Fruit fly (Drosophila melanogaster) whole organism, embryonic: Measurements from ENCODE around the gene Cralbp.

Source experiments
- Atf6 ChIP-seq: fragments of 200-800 bp; sonication (Bioruptor generic); IDR thresholded peaks from 2 replicates; pipeline ENCODE4 v1.3.6; 2022; ENCODE audit warnings: missing biosample characterization, missing genetic modification characterization
- CG11504 ChIP-seq: fragments of 200-800 bp; sonication (Bioruptor generic); optimal IDR thresholded peaks from 3 replicates; lab custom pipeline; 2019; ENCODE audit warnings: missing biosample characterization, mild to moderate bottlenecking, missing genetic modification characterization, moderate library complexity
- CG15514 ChIP-seq: fragments of 200-800 bp; sonication (Bioruptor generic); optimal IDR thresholded peaks from 3 replicates; lab custom pipeline; 2017; ENCODE audit warnings: missing biosample characterization, missing genetic modification characterization, mild to moderate bottlenecking, moderate library complexity, missing genetic modification reagents
- CG17612 ChIP-seq: fragments of 200-800 bp; sonication (Bioruptor generic); IDR thresholded peaks from 2 replicates; pipeline ENCODE4 v1.3.6; 2022; ENCODE audit warnings: missing biosample characterization, missing genetic modification characterization
- CG18011 ChIP-seq: fragments of 200-800 bp; sonication (Bioruptor generic); optimal IDR thresholded peaks from 2 replicates; lab custom pipeline; 2017; ENCODE audit warnings: missing biosample characterization, missing genetic modification characterization, mild to moderate bottlenecking, moderate library complexity, missing genotype
- CG18262 ChIP-seq: fragments of 200-800 bp; optimal IDR thresholded peaks from 3 replicates; lab custom pipeline; 2019; ENCODE audit warnings: missing biosample characterization, mild to moderate bottlenecking, missing genetic modification characterization, moderate library complexity
- CG2875 ChIP-seq: fragments of 200-800 bp; sonication (Bioruptor generic); optimal IDR thresholded peaks from 2 replicates; lab custom pipeline; 2017; ENCODE audit warnings: missing biosample characterization, mild to moderate bottlenecking, missing genetic modification characterization, missing genetic modification reagents
- CG34376 ChIP-seq: fragments of 200-800 bp; sonication (Bioruptor generic); optimal IDR thresholded peaks from 2 replicates; lab custom pipeline; 2018; ENCODE audit warnings: missing biosample characterization, mild to moderate bottlenecking, missing genetic modification characterization
- CG4282 ChIP-seq: fragments of 200-800 bp; sonication (Bioruptor generic); optimal IDR thresholded peaks from 2 replicates; lab custom pipeline; 2016; ENCODE audit warnings: missing biosample characterization, missing genetic modification characterization
- CG5245 ChIP-seq: fragments of 200-800 bp; sonication (Bioruptor generic); optimal IDR thresholded peaks from 3 replicates; lab custom pipeline; 2016; ENCODE audit warnings: missing biosample characterization, missing genetic modification characterization
- CG6254 ChIP-seq: fragments of 200-800 bp; sonication (Bioruptor generic); optimal IDR thresholded peaks from 3 replicates; lab custom pipeline; 2017; ENCODE audit warnings: mild to moderate bottlenecking, missing biosample characterization, missing genetic modification reagents, missing genetic modification characterization
- CG6689 ChIP-seq: fragments of 200-800 bp; sonication (Bioruptor generic); IDR thresholded peaks from 2 replicates; pipeline ENCODE4 v1.3.6; 2022; ENCODE audit warnings: missing biosample characterization, missing genetic modification characterization
- CG7745 ChIP-seq: fragments of 200-800 bp; sonication (Bioruptor generic); optimal IDR thresholded peaks from 2 replicates; lab custom pipeline; 2018; ENCODE audit warnings: missing biosample characterization, mild to moderate bottlenecking, missing genetic modification characterization, moderate library complexity
- CG7839 ChIP-seq: fragments of 200-800 bp; sonication (Bioruptor generic); optimal IDR thresholded peaks from 3 replicates; lab custom pipeline; 2018; ENCODE audit warnings: missing biosample characterization, mild to moderate bottlenecking, missing genetic modification characterization, moderate library complexity
- CG7987 ChIP-seq: fragments of 200-800 bp; sonication (Bioruptor generic); optimal IDR thresholded peaks from 2 replicates; lab custom pipeline; 2018; ENCODE audit warnings: missing biosample characterization, mild to moderate bottlenecking, missing genetic modification characterization, moderate library complexity
- CG8281 ChIP-seq: fragments of 200-800 bp; sonication (Bioruptor generic); optimal IDR thresholded peaks from 2 replicates; lab custom pipeline; 2018; ENCODE audit warnings: missing biosample characterization, mild to moderate bottlenecking, missing genetic modification characterization, moderate library complexity
- CrebB ChIP-seq: fragments of 200-800 bp; sonication (Bioruptor generic); optimal IDR thresholded peaks from 3 replicates; lab custom pipeline; 2018; ENCODE audit warnings: missing biosample characterization, mild to moderate bottlenecking, missing genetic modification characterization
- D19A ChIP-seq: fragments of 200-800 bp; optimal IDR thresholded peaks from 3 replicates; lab custom pipeline; 2019; ENCODE audit warnings: missing biosample characterization, mild to moderate bottlenecking, missing genetic modification characterization, moderate library complexity
- Dfd ChIP-seq, 2 experiments: fragments of >200 bp; optimal IDR thresholded peaks; 2 replicates each; lab custom pipeline; 2017; ENCODE audit warnings: missing biosample characterization in 2 of 2, missing genetic modification characterization in 2 of 2
- Dll ChIP-seq: fragments of 200-800 bp; sonication (Bioruptor generic); IDR thresholded peaks from 4 replicates; pipeline ENCODE4 v1.3.6; 2022; ENCODE audit warnings: missing biosample characterization, missing genetic modification characterization; ENCODE audit not compliant: partially characterized antibody
- HLH54F ChIP-seq: fragments of 200-800 bp; sonication (Bioruptor generic); optimal IDR thresholded peaks from 3 replicates; lab custom pipeline; 2016; ENCODE audit warnings: missing biosample characterization, missing genetic modification characterization
- Hmr ChIP-seq: fragments of 200-800 bp; sonication (Bioruptor generic); optimal IDR thresholded peaks from 3 replicates; lab custom pipeline; 2017; ENCODE audit warnings: mild to moderate bottlenecking, missing biosample characterization, missing genetic modification reagents, missing genetic modification characterization
- Meics ChIP-seq: fragments of 200-800 bp; sonication (Bioruptor generic); optimal IDR thresholded peaks from 2 replicates; lab custom pipeline; 2017; ENCODE audit warnings: missing biosample characterization, mild to moderate bottlenecking, missing genetic modification characterization
- Mrtf ChIP-seq: fragments of 200-800 bp; sonication (Bioruptor generic); IDR thresholded peaks from 3 replicates; pipeline ENCODE4 v1.3.6; 2022; ENCODE audit warnings: missing biosample characterization, missing genetic modification characterization
- Neu2 ChIP-seq: fragments of 200-800 bp; sonication (Bioruptor generic); optimal IDR thresholded peaks from 3 replicates; lab custom pipeline; 2016; ENCODE audit warnings: missing biosample characterization, missing genetic modification characterization, borderline replicate concordance
- Pdp1 ChIP-seq, 2 experiments: fragments of 200-800 bp; sonication (Bioruptor generic); optimal IDR thresholded peaks; 3 replicates each; lab custom pipeline; 2016; ENCODE audit warnings: missing biosample characterization in 2 of 2, missing genetic modification characterization in 2 of 2, mild to moderate bottlenecking in 1 of 2, moderate library complexity in 1 of 2
- Sry-δ ChIP-seq: fragments of 200-800 bp; sonication (Bioruptor generic); optimal IDR thresholded peaks from 2 replicates; lab custom pipeline; 2016; ENCODE audit warnings: missing biosample characterization, missing genetic modification characterization
- Stat92E ChIP-seq, 3 experiments: fragments of >200 bp in 2 of 3; fragments of 200-800 bp in 1 of 3; sonication (Bioruptor generic) in 1 of 3; optimal IDR thresholded peaks; 2 replicates each; lab custom pipeline; 2017 to 2019; ENCODE audit warnings: missing biosample characterization in 3 of 3, missing genetic modification characterization in 3 of 3, mild to moderate bottlenecking in 1 of 3, moderate library complexity in 1 of 3
- Tbp ChIP-seq: fragments of >200 bp; optimal IDR thresholded peaks from 2 replicates; lab custom pipeline; 2018; ENCODE audit warnings: missing biosample characterization, missing genetic modification characterization
- Vsx1 ChIP-seq: fragments of 200-800 bp; sonication (Bioruptor generic); optimal IDR thresholded peaks from 2 replicates; lab custom pipeline; 2017; ENCODE audit warnings: missing biosample characterization, mild to moderate bottlenecking, missing genetic modification characterization, missing genetic modification reagents
- ash1 ChIP-seq: fragments of 200-800 bp; sonication (Bioruptor generic); optimal IDR thresholded peaks from 2 replicates; lab custom pipeline; 2018; ENCODE audit warnings: missing biosample characterization, mild to moderate bottlenecking, missing genetic modification characterization
- cato ChIP-seq: fragments of 200-800 bp; sonication (Bioruptor generic); optimal IDR thresholded peaks from 2 replicates; lab custom pipeline; 2016; ENCODE audit warnings: missing biosample characterization, missing genetic modification characterization, borderline replicate concordance
- cwo ChIP-seq: fragments of 200-800 bp; sonication (Bioruptor generic); optimal IDR thresholded peaks from 3 replicates; lab custom pipeline; 2017; ENCODE audit warnings: missing biosample characterization, missing genetic modification characterization, mild to moderate bottlenecking, moderate library complexity, missing genetic modification reagents
- disco-r ChIP-seq: fragments of 200-800 bp; sonication (Bioruptor generic); optimal IDR thresholded peaks from 2 replicates; lab custom pipeline; 2016; ENCODE audit warnings: missing biosample characterization, missing genetic modification characterization
- eve ChIP-seq, 2 experiments: fragments of >200 bp; optimal IDR thresholded peaks; 2 replicates each; lab custom pipeline; 2017; ENCODE audit warnings: missing biosample characterization in 2 of 2, missing genetic modification characterization in 2 of 2
- fd102C ChIP-seq: fragments of 200-800 bp; sonication (Bioruptor generic); optimal IDR thresholded peaks from 2 replicates; lab custom pipeline; 2018; ENCODE audit warnings: missing biosample characterization, mild to moderate bottlenecking, missing genetic modification characterization, moderate library complexity
- grau ChIP-seq: fragments of 200-800 bp; optimal IDR thresholded peaks from 3 replicates; lab custom pipeline; 2019; ENCODE audit warnings: missing biosample characterization, mild to moderate bottlenecking, missing genetic modification characterization, moderate library complexity
- her ChIP-seq: fragments of 200-800 bp; sonication (Bioruptor generic); optimal IDR thresholded peaks from 2 replicates; lab custom pipeline; 2016; ENCODE audit warnings: missing biosample characterization, missing genetic modification characterization
- knrl ChIP-seq: fragments of 200-800 bp; sonication (Bioruptor generic); IDR thresholded peaks from 3 replicates; pipeline ENCODE4 v1.3.6; 2022; ENCODE audit warnings: missing biosample characterization, missing genetic modification characterization; ENCODE audit not compliant: partially characterized antibody
- mam ChIP-seq: fragments of 200-800 bp; sonication (Bioruptor generic); optimal IDR thresholded peaks from 3 replicates; lab custom pipeline; 2016; ENCODE audit warnings: missing biosample characterization, missing genetic modification characterization
- nerfin-1 ChIP-seq: fragments of 200-800 bp; sonication (Bioruptor generic); optimal IDR thresholded peaks from 3 replicates; lab custom pipeline; 2019; ENCODE audit warnings: missing biosample characterization, mild to moderate bottlenecking, missing genetic modification characterization, moderate library complexity
- pho ChIP-seq: fragments of 200-800 bp; sonication (Bioruptor generic); optimal IDR thresholded peaks from 2 replicates; lab custom pipeline; 2016; ENCODE audit warnings: missing biosample characterization, missing genetic modification characterization
- pita ChIP-seq: fragments of 200-800 bp; sonication (Bioruptor generic); optimal IDR thresholded peaks from 2 replicates; lab custom pipeline; 2017; ENCODE audit warnings: missing biosample characterization, mild to moderate bottlenecking, missing genetic modification characterization
- psq ChIP-seq: fragments of 200-800 bp; sonication (Bioruptor generic); optimal IDR thresholded peaks from 2 replicates; lab custom pipeline; 2017; ENCODE audit warnings: missing biosample characterization, missing genetic modification characterization
- scrt ChIP-seq: fragments of 200-800 bp; sonication (Bioruptor generic); optimal IDR thresholded peaks from 2 replicates; lab custom pipeline; 2018; ENCODE audit warnings: missing biosample characterization, mild to moderate bottlenecking, missing genetic modification characterization, moderate library complexity
- slp2 ChIP-seq: fragments of 200-800 bp; sonication (Bioruptor generic); optimal IDR thresholded peaks from 2 replicates; lab custom pipeline; 2016; ENCODE audit warnings: missing biosample characterization, missing genetic modification characterization
- sob ChIP-seq: fragments of 200-800 bp; sonication (Bioruptor generic); IDR thresholded peaks from 2 replicates; pipeline ENCODE4 v1.3.6; 2022; ENCODE audit warnings: missing biosample characterization, missing genetic modification characterization
- yki ChIP-seq: fragments of >200 bp; optimal IDR thresholded peaks from 3 replicates; lab custom pipeline; 2018

Gene Cralbp

dm6 chr3L:5823763-5824445 is 37.4 kb upstream of the Cralbp start (continued):
- TF ChIP-seq pita (GFP tag; lab: Kevin White, UChicago): no peak
- TF ChIP-seq Hmr (GFP tag; lab: Kevin White, UChicago): peak; percentile 70
- TF ChIP-seq psq (GFP tag; lab: Kevin White, UChicago): peak; percentile 78
- TF ChIP-seq Sry-δ (GFP tag; lab: Kevin White, UChicago): peak; percentile 47
- peak; percentile 72 for TF ChIP-seq her (GFP tag; lab: Kevin White, UChicago)
- TF ChIP-seq cato (GFP tag; lab: Kevin White, UChicago): peak; percentile 69
- TF ChIP-seq Tbp (GFP tag; lab: Kevin White, UChicago): no peak
- TF ChIP-seq cwo (GFP tag; lab: Kevin White, UChicago): peak; percentile 59
- TF ChIP-seq CG2875 (GFP tag; lab: Kevin White, UChicago): peak; percentile 93
- TF ChIP-seq CG15514 (GFP tag; lab: Kevin White, UChicago): peak; percentile 66
- peak; percentile 69 for TF ChIP-seq sob (GFP tag; lab: Robert Waterston, UW)
- TF ChIP-seq fd102C (GFP tag; lab: Kevin White, UChicago): peak; percentile 96
- TF ChIP-seq CG18011: peak; percentile 48
- TF ChIP-seq CG7745: peak; percentile 75
- TF ChIP-seq pho (GFP tag; lab: Kevin White, UChicago): peak; percentile 52
- TF ChIP-seq nerfin-1 (tag; lab: Kevin White, UChicago): peak; percentile 84
- no peak for TF ChIP-seq Dfd (GFP tag; optimal IDR thresholded peaks at IDR 0.05; lab: Kevin White, UChicago)
- peak; percentile 68 for TF ChIP-seq CG8281
- peak; percentile 81 for TF ChIP-seq CG18262 (tag; lab: Kevin White, UChicago)
- peak; percentile 80 for TF ChIP-seq CG11504
- TF ChIP-seq CG34376: no peak
- peak; percentile 4 for TF ChIP-seq mam (GFP tag; lab: Kevin White, UChicago)
- no peak for TF ChIP-seq knrl (GFP tag; lab: Robert Waterston, UW)
- TF ChIP-seq Dll (GFP tag; lab: Robert Waterston, UW): no peak
- peak; percentile 70 for TF ChIP-seq D19A (tag; lab: Kevin White, UChicago)
- peak; percentile 61 for TF ChIP-seq grau
- peak; percentile 46 for TF ChIP-seq CG4282 (GFP tag; lab: Kevin White, UChicago)
- no peak for TF ChIP-seq yki (lab: Kevin White, UChicago)
- TF ChIP-seq Mrtf (GFP tag; lab: Robert Waterston, UW): no peak
- peak; percentile 55 for TF ChIP-seq Neu2
- TF ChIP-seq CG17612 (GFP tag; lab: Robert Waterston, UW): no peak
- peak; percentile 51 to 81 for TF ChIP-seq Pdp1 (GFP tag; optimal IDR thresholded peaks at IDR 0.05; lab: Kevin White, UChicago)
- peak; percentile 49 for TF ChIP-seq ash1 (GFP tag; lab: Kevin White, UChicago)
- peak; percentile 73 for TF ChIP-seq scrt (GFP tag; lab: Kevin White, UChicago)
- peak; percentile 57 for TF ChIP-seq HLH54F (GFP tag; lab: Kevin White, UChicago)
- peak in 1 of 2 experiments; percentile 72 for TF ChIP-seq eve (GFP tag; optimal IDR thresholded peaks at IDR 0.05; lab: Kevin White, UChicago)
- TF ChIP-seq CG7839 (tag; lab: Kevin White, UChicago): peak; percentile 65
- peak; percentile 76 for TF ChIP-seq CG5245 (GFP tag; lab: Kevin White, UChicago)
- peak; percentile 72 for TF ChIP-seq disco-r (GFP tag; lab: Kevin White, UChicago)
- peak; percentile 85 for TF ChIP-seq CG6254 (GFP tag; lab: Kevin White, UChicago)
- TF ChIP-seq CrebB (tag; lab: Kevin White, UChicago): peak; percentile 89
- TF ChIP-seq Atf6 (GFP tag; lab: Robert Waterston, UW): peak; percentile 36; the same call in 1 of the 2 replicates
- peak; percentile 94 for TF ChIP-seq CG7987 (GFP tag; lab: Kevin White, UChicago)
- no peak for TF ChIP-seq Stat92E (GFP tag; optimal IDR thresholded peaks at IDR 0.05; lab: Kevin White, UChicago)
- peak; percentile 49; the same call in 1 of the 2 replicates for TF ChIP-seq CG6689 (GFP tag; lab: Robert Waterston, UW)
- TF ChIP-seq Vsx1: peak; percentile 85
- peak; percentile 78 for TF ChIP-seq Meics
- TF ChIP-seq slp2 (GFP tag; lab: Kevin White, UChicago): peak; percentile 71
